Fruit fly (Drosophila melanogaster) whole organism, embryonic: ENCODE data around the gene TFAM.

Experiments used
- ATbp ChIP-seq: fragments of 200-800 bp; sonication (Bioruptor generic); optimal IDR thresholded peaks from 2 replicates; lab custom pipeline; 2017; ENCODE audit warnings: missing biosample characterization, mild to moderate bottlenecking, missing genetic modification characterization, missing genetic modification reagents
- Aef1 ChIP-seq: fragments of 200-800 bp; sonication (Bioruptor generic); IDR thresholded peaks from 3 replicates; pipeline ENCODE4 v1.3.6; 2022; ENCODE audit warnings: missing biosample characterization, missing genetic modification characterization
- CG11085 ChIP-seq: fragments of 200-800 bp; sonication (Bioruptor generic); IDR thresholded peaks from 2 replicates; pipeline ENCODE4 v1.3.6; 2022; ENCODE audit warnings: missing biosample characterization, missing genetic modification characterization
- CG11504 ChIP-seq: fragments of 200-800 bp; sonication (Bioruptor generic); optimal IDR thresholded peaks from 3 replicates; lab custom pipeline; 2019; ENCODE audit warnings: missing biosample characterization, mild to moderate bottlenecking, missing genetic modification characterization, moderate library complexity
- CG11695 ChIP-seq: fragments of 200-800 bp; sonication (Bioruptor generic); IDR thresholded peaks from 3 replicates; pipeline ENCODE4 v1.3.6; 2022; ENCODE audit warnings: missing biosample characterization, missing genetic modification characterization
- CG12071 ChIP-seq: fragments of 200-800 bp; sonication (Bioruptor generic); optimal IDR thresholded peaks from 3 replicates; lab custom pipeline; 2018; ENCODE audit warnings: missing biosample characterization, mild to moderate bottlenecking, missing genetic modification characterization
- CG12659 ChIP-seq: fragments of 200-800 bp; sonication (Bioruptor generic); optimal IDR thresholded peaks from 3 replicates; lab custom pipeline; 2017; ENCODE audit warnings: mild to moderate bottlenecking, missing biosample characterization, missing genetic modification reagents, missing genetic modification characterization
- CG12744 ChIP-seq: fragments of 200-800 bp; sonication (Bioruptor generic); optimal IDR thresholded peaks from 2 replicates; lab custom pipeline; 2016; ENCODE audit warnings: missing biosample characterization, missing genetic modification characterization
- CG14441 ChIP-seq: fragments of 200-800 bp; sonication (Bioruptor generic); IDR thresholded peaks from 2 replicates; pipeline ENCODE4 v1.3.6; 2022; ENCODE audit warnings: missing biosample characterization, missing genetic modification characterization
- CG14710 ChIP-seq: fragments of 200-800 bp; sonication (Bioruptor generic); optimal IDR thresholded peaks from 3 replicates; lab custom pipeline; 2019; ENCODE audit warnings: missing biosample characterization, mild to moderate bottlenecking, missing genetic modification characterization, moderate library complexity
- CG17361 ChIP-seq: fragments of 200-800 bp; sonication (Bioruptor generic); IDR thresholded peaks from 3 replicates; pipeline ENCODE4 v1.3.6; 2022; ENCODE audit warnings: missing biosample characterization, missing genetic modification characterization
- CG18599 ChIP-seq: fragments of 200-800 bp; sonication (Bioruptor generic); optimal IDR thresholded peaks from 3 replicates; lab custom pipeline; 2017; ENCODE audit warnings: missing biosample characterization, missing genetic modification characterization, mild to moderate bottlenecking, moderate library complexity, missing genetic modification reagents
- CG2712 ChIP-seq: fragments of 200-800 bp; optimal IDR thresholded peaks from 3 replicates; lab custom pipeline; 2019; ENCODE audit warnings: missing biosample characterization, mild to moderate bottlenecking, missing genetic modification characterization, moderate library complexity
- CG2889 ChIP-seq: fragments of 200-800 bp; sonication (Bioruptor generic); IDR thresholded peaks from 3 replicates; pipeline ENCODE4 v1.3.6; 2022; ENCODE audit warnings: missing biosample characterization, missing genetic modification characterization
- CG30020 ChIP-seq: fragments of 200-800 bp; optimal IDR thresholded peaks from 2 replicates; lab custom pipeline; 2019; ENCODE audit warnings: missing biosample characterization, mild to moderate bottlenecking, missing genetic modification characterization, moderate library complexity
- CG4328 ChIP-seq: fragments of 200-800 bp; sonication (Bioruptor generic); optimal IDR thresholded peaks from 3 replicates; lab custom pipeline; 2017; ENCODE audit warnings: missing biosample characterization, missing genetic modification reagents, missing genetic modification characterization
- CG7928 ChIP-seq: fragments of 200-800 bp; sonication (Bioruptor generic); optimal IDR thresholded peaks from 2 replicates; lab custom pipeline; 2017; ENCODE audit warnings: missing biosample characterization, mild to moderate bottlenecking, missing genetic modification characterization
- CG8290 ChIP-seq, 3 experiments: fragments of 200-800 bp; sonication (Bioruptor generic); optimal IDR thresholded peaks; 2 replicates each; lab custom pipeline; 2016 to 2019; ENCODE audit warnings: missing biosample characterization in 3 of 3, missing genetic modification characterization in 3 of 3, mild to moderate bottlenecking in 2 of 3, moderate library complexity in 1 of 3
- D19A ChIP-seq: fragments of 200-800 bp; optimal IDR thresholded peaks from 3 replicates; lab custom pipeline; 2019; ENCODE audit warnings: missing biosample characterization, mild to moderate bottlenecking, missing genetic modification characterization, moderate library complexity
- D19B ChIP-seq: fragments of 200-800 bp; sonication (Bioruptor generic); optimal IDR thresholded peaks from 2 replicates; lab custom pipeline; 2017; ENCODE audit warnings: missing biosample characterization, mild to moderate bottlenecking, missing genetic modification characterization
- Dbx ChIP-seq: fragments of 200-800 bp; sonication (Bioruptor generic); IDR thresholded peaks from 3 replicates; pipeline ENCODE4 v1.3.6; 2022; ENCODE audit warnings: missing biosample characterization, missing genetic modification characterization
- Dek ChIP-seq: fragments of 200-800 bp; sonication (Bioruptor generic); optimal IDR thresholded peaks from 3 replicates; lab custom pipeline; 2019; ENCODE audit warnings: missing biosample characterization, mild to moderate bottlenecking, missing genetic modification characterization, moderate library complexity
- Drgx ChIP-seq: fragments of 200-800 bp; sonication (Bioruptor generic); IDR thresholded peaks from 2 replicates; pipeline ENCODE4 v1.3.6; 2022; ENCODE audit warnings: missing biosample characterization, missing genetic modification characterization
- ERR ChIP-seq: fragments of 200-800 bp; sonication (Bioruptor generic); optimal IDR thresholded peaks from 2 replicates; lab custom pipeline; 2016; ENCODE audit warnings: missing biosample characterization, missing genetic modification characterization
- Ets65A ChIP-seq: fragments of 200-800 bp; sonication (Bioruptor generic); peaks from one replicate; lab custom pipeline; 2016; ENCODE audit warnings: missing biosample characterization, missing genetic modification characterization
- HLH54F ChIP-seq: fragments of 200-800 bp; sonication (Bioruptor generic); optimal IDR thresholded peaks from 3 replicates; lab custom pipeline; 2016; ENCODE audit warnings: missing biosample characterization, missing genetic modification characterization
- Hey ChIP-seq: fragments of 200-800 bp; sonication (Bioruptor generic); optimal IDR thresholded peaks from 3 replicates; lab custom pipeline; 2018; ENCODE audit warnings: missing biosample characterization, mild to moderate bottlenecking, missing genetic modification characterization
- Neu2 ChIP-seq: fragments of 200-800 bp; sonication (Bioruptor generic); optimal IDR thresholded peaks from 3 replicates; lab custom pipeline; 2016; ENCODE audit warnings: missing biosample characterization, missing genetic modification characterization, borderline replicate concordance
- Nf-YA ChIP-seq: fragments of 200-800 bp; sonication (Bioruptor generic); IDR thresholded peaks from 2 replicates; pipeline ENCODE4 v1.3.6; 2022; ENCODE audit warnings: missing biosample characterization, missing genetic modification characterization
- Rfx ChIP-seq: fragments of 200-800 bp; sonication (Bioruptor generic); IDR thresholded peaks from 2 replicates; pipeline ENCODE4 v1.3.6; 2022; ENCODE audit warnings: missing biosample characterization, missing genetic modification characterization
- Side ChIP-seq: fragments of 200-800 bp; sonication (Bioruptor generic); optimal IDR thresholded peaks from 2 replicates; lab custom pipeline; 2016; ENCODE audit warnings: missing biosample characterization, missing genetic modification characterization
- Sry-δ ChIP-seq: fragments of 200-800 bp; sonication (Bioruptor generic); optimal IDR thresholded peaks from 2 replicates; lab custom pipeline; 2016; ENCODE audit warnings: missing biosample characterization, missing genetic modification characterization
- bowl ChIP-seq: fragments of 200-800 bp; sonication (Bioruptor generic); IDR thresholded peaks from 2 replicates; pipeline ENCODE4 v1.3.6; 2022; ENCODE audit warnings: missing biosample characterization, missing genetic modification characterization
- cas ChIP-seq: fragments of 200-800 bp; sonication (Bioruptor generic); IDR thresholded peaks from 2 replicates; pipeline ENCODE4 v1.3.6; 2022; ENCODE audit warnings: missing biosample characterization, missing genetic modification characterization
- chinmo ChIP-seq: fragments of 200-800 bp; sonication (Bioruptor generic); IDR thresholded peaks from 4 replicates; pipeline ENCODE4 v1.3.6; 2022; ENCODE audit warnings: missing biosample characterization, missing genetic modification characterization; ENCODE audit not compliant: partially characterized antibody
- crol ChIP-seq: fragments of 200-800 bp; sonication (Bioruptor generic); IDR thresholded peaks from 2 replicates; pipeline ENCODE4 v1.3.6; 2022; ENCODE audit warnings: missing biosample characterization, missing genetic modification characterization
- dysf ChIP-seq: fragments of 200-800 bp; sonication (Bioruptor generic); IDR thresholded peaks from 3 replicates; pipeline ENCODE4 v1.3.6; 2022; ENCODE audit warnings: missing biosample characterization, missing genetic modification characterization
- exex ChIP-seq: fragments of 200-800 bp; sonication (Bioruptor generic); optimal IDR thresholded peaks from 4 replicates; lab custom pipeline; 2018; ENCODE audit warnings: missing biosample characterization, mild to moderate bottlenecking, missing genetic modification characterization, moderate library complexity
- gcm ChIP-seq: fragments of 200-800 bp; sonication (Bioruptor generic); optimal IDR thresholded peaks from 2 replicates; lab custom pipeline; 2019; ENCODE audit warnings: missing biosample characterization, mild to moderate bottlenecking, missing genetic modification characterization, moderate library complexity
- inv ChIP-seq: fragments of 200-800 bp; sonication (Bioruptor generic); IDR thresholded peaks from 2 replicates; pipeline ENCODE4 v1.3.6; 2022; ENCODE audit warnings: missing biosample characterization, missing genetic modification characterization; ENCODE audit not compliant: partially characterized antibody
- lola ChIP-seq, 3 experiments: fragments of >200 bp in 2 of 3; fragments of 200-800 bp in 1 of 3; sonication (Bioruptor generic) in 1 of 3; optimal IDR thresholded peaks; 2 replicates each; lab custom pipeline; 2017 to 2019; ENCODE audit warnings: missing biosample characterization in 3 of 3, missing genetic modification characterization in 3 of 3, mild to moderate bottlenecking in 1 of 3, moderate library complexity in 1 of 3
- rib ChIP-seq: fragments of 200-800 bp; sonication (Bioruptor generic); IDR thresholded peaks from 2 replicates; pipeline ENCODE4 v1.3.6; 2022; ENCODE audit warnings: missing biosample characterization, missing genetic modification characterization
- row ChIP-seq: fragments of 200-800 bp; sonication (Bioruptor generic); IDR thresholded peaks from 3 replicates; pipeline ENCODE4 v1.3.6; 2022; ENCODE audit warnings: missing biosample characterization, missing genetic modification characterization
- run ChIP-seq: fragments of 200-800 bp; sonication (Bioruptor generic); optimal IDR thresholded peaks from 3 replicates; lab custom pipeline; 2018; ENCODE audit warnings: missing biosample characterization, mild to moderate bottlenecking, missing genetic modification characterization
- twi ChIP-seq: fragments of 200-800 bp; optimal IDR thresholded peaks from 2 replicates; lab custom pipeline; 2019; ENCODE audit warnings: missing biosample characterization, mild to moderate bottlenecking, missing genetic modification characterization, moderate library complexity
- vfl ChIP-seq: fragments of 200-800 bp; sonication (Bioruptor generic); optimal IDR thresholded peaks from 2 replicates; lab custom pipeline; 2016; ENCODE audit warnings: missing biosample characterization, missing genetic modification characterization
- vvl ChIP-seq: fragments of 200-800 bp; sonication (Bioruptor generic); IDR thresholded peaks from 2 replicates; pipeline ENCODE4 v1.3.6; 2022; ENCODE audit warnings: missing biosample characterization, missing genetic modification characterization
- zen2 ChIP-seq: fragments of 200-800 bp; sonication (Bioruptor generic); IDR thresholded peaks from 3 replicates; pipeline ENCODE4 v1.3.6; 2022; ENCODE audit warnings: missing biosample characterization, missing genetic modification characterization; ENCODE audit not compliant: partially characterized antibody

The TFAM gene

dm6 chr3R:20549017-20549854 is 27.6 kb downstream of the TFAM start (continued):
- TF ChIP-seq gcm (GFP tag; lab: Kevin White, UChicago) (no peak), exex (tag; lab: Kevin White, UChicago) (peak; percentile 63), Rfx (GFP tag; lab: Robert Waterston, UW) (peak; percentile 47; the same call in 1 of the 2 replicates), Dek (no peak), HLH54F (GFP tag; lab: Kevin White, UChicago) (no peak), CG7928 (GFP tag; lab: Kevin White, UChicago) (no peak), vfl (GFP tag; lab: Kevin White, UChicago) (no peak), CG4328 (GFP tag; lab: Kevin White, UChicago) (peak; percentile 9), dysf (GFP tag; lab: Robert Waterston, UW) (0 out of 3 replicates have a peak, but pooled peaks have one; percentile 16), CG11695 (GFP tag; lab: Robert Waterston, UW) (0 out of 3 replicates have a peak, but pooled peaks have one; percentile 7), vvl (peak; percentile 34), CG8290 (GFP tag; optimal IDR thresholded peaks at IDR 0.05; lab: Kevin White, UChicago) (no peak), CG8290 (tag; optimal IDR thresholded peaks at IDR 0.05; lab: Kevin White, UChicago) (peak in 1 of 2 experiments; percentile 56), ATbp (GFP tag; lab: Kevin White, UChicago) (no peak), run (no peak), CG14441 (GFP tag; lab: Robert Waterston, UW) (peak; percentile 47; the same call in 1 of the 2 replicates), CG14710 (tag; lab: Kevin White, UChicago) (no peak), CG11504 (tag; lab: Kevin White, UChicago) (peak; percentile 9), cas (GFP tag; lab: Robert Waterston, UW) (no peak), CG2889 (GFP tag; lab: Robert Waterston, UW) (no peak), zen2 (no peak), D19A (tag; lab: Kevin White, UChicago) (peak; percentile 8), rib (GFP tag; lab: Robert Waterston, UW) (peak; percentile 59), crol (GFP tag; lab: Robert Waterston, UW) (no peak), CG18599 (GFP tag; lab: Kevin White, UChicago) (peak; percentile 27), CG12071 (GFP tag; lab: Kevin White, UChicago) (peak; percentile 48), Hey (tag; lab: Kevin White, UChicago) (peak; percentile 39), ERR (GFP tag; lab: Kevin White, UChicago) (no peak), CG12744 (GFP tag; lab: Kevin White, UChicago) (no peak), CG2712 (tag; lab: Kevin White, UChicago) (no peak), bowl (GFP tag; lab: Robert Waterston, UW) (no peak), Ets65A (GFP tag; lab: Kevin White, UChicago) (peak; percentile 19), CG11085 (GFP tag; lab: Robert Waterston, UW) (no peak), CG12659 (GFP tag; lab: Kevin White, UChicago) (no peak), row (peak; percentile 66), CG17361 (GFP tag; lab: Robert Waterston, UW) (no peak), Aef1 (GFP tag; lab: Robert Waterston, UW) (no peak), twi (tag; lab: Kevin White, UChicago) (peak; percentile 56), Side (GFP tag; lab: Kevin White, UChicago) (no peak), CG30020 (tag; lab: Kevin White, UChicago) (no peak), lola (GFP tag; optimal IDR thresholded peaks at IDR 0.05; lab: Kevin White, UChicago) (peak in 1 of 3 experiments; percentile 32), D19B (peak; percentile 84), Nf-YA (GFP tag; lab: Robert Waterston, UW) (0 out of 2 replicates have a peak, but pooled peaks have one; percentile 8), chinmo (0 out of 4 replicates have a peak, but pooled peaks have one; percentile 34), Drgx (GFP tag; lab: Robert Waterston, UW) (peak; percentile 32; the same call in 1 of the 2 replicates), Neu2 (GFP tag; lab: Kevin White, UChicago) (no peak), Dbx (GFP tag; lab: Robert Waterston, UW) (peak; percentile 14; the same call in 1 of the 3 replicates), inv (GFP tag; lab: Robert Waterston, UW) (no peak), Sry-δ (no peak)
